Worm (Caenorhabditis elegans): ENCODE results near the gene ZK632.9.

DNA sequence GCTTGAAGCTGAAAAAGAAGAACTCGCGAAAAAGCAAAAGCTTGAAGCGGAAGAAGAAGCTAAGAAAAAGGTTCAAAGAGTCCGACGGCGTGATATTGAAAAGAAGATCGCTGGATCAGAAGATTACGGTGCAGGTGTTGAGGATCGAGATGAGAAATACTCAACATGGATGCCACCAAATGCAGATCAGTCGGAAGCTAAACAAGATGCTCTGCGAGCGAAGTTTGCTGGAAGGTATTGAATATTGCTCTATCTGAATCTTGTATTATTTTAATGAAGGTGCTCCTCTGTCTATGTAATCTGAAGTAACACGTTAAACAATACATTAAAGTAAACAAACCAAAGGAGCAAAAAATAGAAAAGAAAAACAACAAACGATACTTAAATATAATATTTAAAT lies 23.2 kb downstream of the ZK632.9 start:
- no peak for TF ChIP-seq scrt-1 (GFP tag; IDR thresholded peaks at IDR 0.05)
- TF ChIP-seq ama-1 (optimal IDR thresholded peaks at IDR 0.05): no peak
- no peak for TF ChIP-seq tbx-11 (GFP tag; IDR thresholded peaks at IDR 0.05)
- TF ChIP-seq F13C5.2 (tag; optimal IDR thresholded peaks at IDR 0.05): no peak

Measured in whole organism, early embryonic.